Fruit fly (Drosophila melanogaster) whole organism, embryonic: ENCODE results near the gene Eip75B.

Experiments used
- Asciz ChIP-seq: fragments of 200-800 bp; sonication (Bioruptor generic); optimal IDR thresholded peaks from 2 replicates; lab custom pipeline; 2017; ENCODE audit warnings: missing biosample characterization, mild to moderate bottlenecking, missing genetic modification characterization, missing genetic modification reagents
- C15 ChIP-seq: fragments of 200-800 bp; sonication (Bioruptor generic); IDR thresholded peaks from 3 replicates; pipeline ENCODE4 v1.3.6; 2022; ENCODE audit warnings: missing biosample characterization, missing genetic modification characterization
- CG10431 ChIP-seq: fragments of 200-800 bp; sonication (Bioruptor generic); optimal IDR thresholded peaks from 3 replicates; lab custom pipeline; 2018; ENCODE audit warnings: missing biosample characterization, mild to moderate bottlenecking, missing genetic modification characterization
- CG10543 ChIP-seq: fragments of 200-800 bp; sonication (Bioruptor generic); optimal IDR thresholded peaks from 3 replicates; lab custom pipeline; 2017; ENCODE audit warnings: missing biosample characterization, mild to moderate bottlenecking, missing genetic modification characterization, moderate library complexity
- CG11723 ChIP-seq: fragments of 200-800 bp; sonication (Bioruptor generic); optimal IDR thresholded peaks from 2 replicates; lab custom pipeline; 2017; ENCODE audit warnings: missing biosample characterization, mild to moderate bottlenecking, missing genetic modification characterization
- CG13123 ChIP-seq: fragments of 200-800 bp; sonication (Bioruptor generic); optimal IDR thresholded peaks from 2 replicates; lab custom pipeline; 2016; ENCODE audit warnings: missing biosample characterization, missing genetic modification characterization
- CG14710 ChIP-seq: fragments of 200-800 bp; sonication (Bioruptor generic); optimal IDR thresholded peaks from 3 replicates; lab custom pipeline; 2019; ENCODE audit warnings: missing biosample characterization, mild to moderate bottlenecking, missing genetic modification characterization, moderate library complexity
- CG15514 ChIP-seq: fragments of 200-800 bp; sonication (Bioruptor generic); optimal IDR thresholded peaks from 3 replicates; lab custom pipeline; 2017; ENCODE audit warnings: missing biosample characterization, missing genetic modification characterization, mild to moderate bottlenecking, moderate library complexity, missing genetic modification reagents
- CG17802 ChIP-seq: fragments of 200-800 bp; sonication (Bioruptor generic); optimal IDR thresholded peaks from 2 replicates; lab custom pipeline; 2018; ENCODE audit warnings: missing biosample characterization, mild to moderate bottlenecking, missing genetic modification characterization, moderate library complexity
- CG2199 ChIP-seq: fragments of 200-800 bp; sonication (Bioruptor generic); IDR thresholded peaks from 3 replicates; pipeline ENCODE4 v1.3.6; 2022; ENCODE audit warnings: missing biosample characterization, missing genetic modification characterization
- CG2678 ChIP-seq: fragments of 200-800 bp; sonication (Bioruptor generic); optimal IDR thresholded peaks from 3 replicates; lab custom pipeline; 2019; ENCODE audit warnings: missing biosample characterization, mild to moderate bottlenecking, missing genetic modification characterization, moderate library complexity
- CG32767 ChIP-seq: fragments of 200-800 bp; sonication (Bioruptor generic); IDR thresholded peaks from 2 replicates; pipeline ENCODE4 v1.3.6; 2022; ENCODE audit warnings: missing biosample characterization, missing genetic modification characterization
- CG4404 ChIP-seq: fragments of 200-800 bp; sonication (Bioruptor generic); IDR thresholded peaks from 2 replicates; pipeline ENCODE4 v1.3.6; 2022; ENCODE audit warnings: missing biosample characterization, missing genetic modification characterization
- CG4854 ChIP-seq: fragments of 200-800 bp; sonication (Bioruptor generic); optimal IDR thresholded peaks from 2 replicates; lab custom pipeline; 2016; ENCODE audit warnings: missing biosample characterization, missing genetic modification characterization, inconsistent platforms
- CG8388 ChIP-seq: fragments of 200-800 bp; sonication (Bioruptor generic); optimal IDR thresholded peaks from 2 replicates; lab custom pipeline; 2019; ENCODE audit warnings: missing biosample characterization, mild to moderate bottlenecking, missing genetic modification characterization, moderate library complexity
- CG9437 ChIP-seq: fragments of 200-800 bp; sonication (Bioruptor generic); optimal IDR thresholded peaks from 2 replicates; lab custom pipeline; 2018; ENCODE audit warnings: missing biosample characterization, mild to moderate bottlenecking, missing genetic modification characterization
- D19A ChIP-seq: fragments of 200-800 bp; optimal IDR thresholded peaks from 3 replicates; lab custom pipeline; 2019; ENCODE audit warnings: missing biosample characterization, mild to moderate bottlenecking, missing genetic modification characterization, moderate library complexity
- HLHmδ ChIP-seq: fragments of 200-800 bp; sonication (Bioruptor generic); optimal IDR thresholded peaks from 2 replicates; lab custom pipeline; 2018; ENCODE audit warnings: missing biosample characterization, mild to moderate bottlenecking, missing genetic modification characterization, moderate library complexity
- Hr78 ChIP-seq, 2 experiments: fragments of 200-800 bp in 1 of 2; fragments of >200 bp in 1 of 2; sonication (Bioruptor generic) in 1 of 2; optimal IDR thresholded peaks; 2 replicates each; lab custom pipeline; 2017 to 2019; ENCODE audit warnings: missing biosample characterization in 2 of 2, missing genetic modification characterization in 2 of 2, mild to moderate bottlenecking in 1 of 2, moderate library complexity in 1 of 2
- Med ChIP-seq: fragments of 200-800 bp; sonication (Bioruptor generic); peaks from one replicate; lab custom pipeline; 2016; ENCODE audit warnings: missing biosample characterization, missing genetic modification characterization, mild to moderate bottlenecking, inconsistent platforms, moderate library complexity
- Myb ChIP-seq: fragments of 200-800 bp; sonication (Bioruptor generic); optimal IDR thresholded peaks from 2 replicates; lab custom pipeline; 2016; ENCODE audit warnings: missing biosample characterization, missing genetic modification characterization
- NC2α ChIP-seq: fragments of 200-800 bp; sonication (Bioruptor generic); optimal IDR thresholded peaks from 2 replicates; lab custom pipeline; 2016; ENCODE audit warnings: missing biosample characterization, missing genetic modification characterization
- Sox100B ChIP-seq: fragments of 200-800 bp; sonication (Bioruptor generic); optimal IDR thresholded peaks from 3 replicates; lab custom pipeline; 2018; ENCODE audit warnings: missing biosample characterization, mild to moderate bottlenecking, missing genetic modification characterization
- Tbp ChIP-seq: fragments of >200 bp; optimal IDR thresholded peaks from 2 replicates; lab custom pipeline; 2018; ENCODE audit warnings: missing biosample characterization, missing genetic modification characterization
- abd-A ChIP-seq: fragments of 200-800 bp; sonication (Bioruptor generic); optimal IDR thresholded peaks from 3 replicates; lab custom pipeline; 2019; ENCODE audit warnings: missing biosample characterization, mild to moderate bottlenecking, missing genetic modification characterization, moderate library complexity
- aop ChIP-seq: fragments of 200-800 bp; sonication (Bioruptor generic); IDR thresholded peaks from 2 replicates; pipeline ENCODE4 v1.3.6; 2022; ENCODE audit warnings: missing biosample characterization, missing genetic modification characterization
- corto ChIP-seq: fragments of 200-800 bp; sonication (Bioruptor generic); optimal IDR thresholded peaks from 2 replicates; lab custom pipeline; 2016; ENCODE audit warnings: missing biosample characterization, mild to moderate bottlenecking, missing genetic modification characterization, moderate library complexity
- dysf ChIP-seq: fragments of 200-800 bp; sonication (Bioruptor generic); IDR thresholded peaks from 3 replicates; pipeline ENCODE4 v1.3.6; 2022; ENCODE audit warnings: missing biosample characterization, missing genetic modification characterization
- ewg ChIP-seq: fragments of 200-800 bp; sonication (Bioruptor generic); optimal IDR thresholded peaks from 3 replicates; lab custom pipeline; 2017; ENCODE audit warnings: mild to moderate bottlenecking, missing biosample characterization, missing genetic modification reagents, missing genetic modification characterization
- ftz-f1 ChIP-seq: fragments of 200-800 bp; sonication (Bioruptor generic); optimal IDR thresholded peaks from 2 replicates; lab custom pipeline; 2016; ENCODE audit warnings: missing biosample characterization, missing genetic modification characterization
- gsb-n ChIP-seq: fragments of 200-800 bp; sonication (Bioruptor generic); optimal IDR thresholded peaks from 3 replicates; lab custom pipeline; 2018; ENCODE audit warnings: missing biosample characterization, mild to moderate bottlenecking, missing genetic modification characterization
- hkb ChIP-seq, 2 experiments: fragments of 200-800 bp in 1 of 2; fragments of >200 bp in 1 of 2; sonication (Bioruptor generic) in 1 of 2; IDR thresholded peaks in 1 of 2; optimal IDR thresholded peaks in 1 of 2; 2 replicates each; pipeline versions ENCODE4 v1.3.6 to Lab custom; 2017 to 2022; ENCODE audit warnings: missing biosample characterization in 1 of 2, missing genetic modification characterization in 1 of 2
- kay ChIP-seq: fragments of 200-800 bp; sonication (Bioruptor generic); optimal IDR thresholded peaks from 2 replicates; lab custom pipeline; 2016; ENCODE audit warnings: missing biosample characterization, missing genetic modification characterization
- kni ChIP-seq: fragments of 200-800 bp; sonication (Bioruptor generic); optimal IDR thresholded peaks from 3 replicates; lab custom pipeline; 2017; ENCODE audit warnings: mild to moderate bottlenecking, missing biosample characterization, missing genetic modification reagents, missing genetic modification characterization
- lab ChIP-seq: fragments of 200-800 bp; sonication (Bioruptor generic); optimal IDR thresholded peaks from 3 replicates; lab custom pipeline; 2017; ENCODE audit warnings: missing biosample characterization, missing genetic modification characterization, mild to moderate bottlenecking, moderate library complexity, missing genetic modification reagents
- lbe ChIP-seq: fragments of 200-800 bp; sonication (Bioruptor generic); optimal IDR thresholded peaks from 2 replicates; lab custom pipeline; 2016; ENCODE audit warnings: missing biosample characterization, mild to moderate bottlenecking, missing genetic modification characterization
- pros ChIP-seq: fragments of 200-800 bp; sonication (Bioruptor generic); optimal IDR thresholded peaks from 3 replicates; lab custom pipeline; 2019; ENCODE audit warnings: missing biosample characterization, mild to moderate bottlenecking, missing genetic modification characterization, moderate library complexity
- salm ChIP-seq: fragments of 200-800 bp; sonication (Bioruptor generic); optimal IDR thresholded peaks from 2 replicates; lab custom pipeline; 2018; ENCODE audit warnings: missing biosample characterization, mild to moderate bottlenecking, missing genetic modification characterization
- sens ChIP-seq: fragments of 200-800 bp; sonication (Bioruptor generic); peaks from one replicate; lab custom pipeline; 2016; ENCODE audit warnings: missing biosample characterization, missing genetic modification characterization
- sens-2 ChIP-seq: fragments of 200-800 bp; sonication (Bioruptor generic); IDR thresholded peaks from 2 replicates; pipeline ENCODE4 v1.3.6; 2022; ENCODE audit warnings: missing biosample characterization, missing genetic modification characterization
- seq ChIP-seq: fragments of 200-800 bp; sonication (Bioruptor generic); IDR thresholded peaks from 2 replicates; pipeline ENCODE4 v1.3.6; 2022; ENCODE audit warnings: missing biosample characterization, missing genetic modification characterization
- so ChIP-seq: fragments of 200-800 bp; sonication (Bioruptor generic); IDR thresholded peaks from 3 replicates; pipeline ENCODE4 v1.3.6; 2022; ENCODE audit warnings: missing biosample characterization, missing genetic modification characterization
- tna ChIP-seq: fragments of 200-800 bp; sonication (Bioruptor generic); IDR thresholded peaks from 2 replicates; pipeline ENCODE4 v1.3.6; 2022; ENCODE audit warnings: missing biosample characterization, missing genetic modification characterization; ENCODE audit not compliant: partially characterized antibody
- ttk ChIP-seq: fragments of 200-800 bp; sonication (Bioruptor generic); IDR thresholded peaks from 2 replicates; pipeline ENCODE4 v2.1.2; 2022; ENCODE audit warnings: missing biosample characterization, missing genetic modification characterization
- zen2 ChIP-seq: fragments of 200-800 bp; sonication (Bioruptor generic); IDR thresholded peaks from 3 replicates; pipeline ENCODE4 v1.3.6; 2022; ENCODE audit warnings: missing biosample characterization, missing genetic modification characterization; ENCODE audit not compliant: partially characterized antibody

The Eip75B gene

dm6 chr3L:17964757-17965454, 99.6 kb downstream of the Eip75B start (continued):
- TF ChIP-seq zen2 (GFP tag; lab: Robert Waterston, UW) (no peak), aop (GFP tag; lab: Robert Waterston, UW) (no peak), corto (GFP tag; lab: Kevin White, UChicago) (peak; percentile 25), CG17802 (tag; lab: Kevin White, UChicago) (no peak), lbe (GFP tag; lab: Kevin White, UChicago) (peak; percentile 49), CG13123 (no peak), Med (peak; percentile 70), HLHmδ (GFP tag; lab: Kevin White, UChicago) (peak; percentile 23), CG11723 (GFP tag; lab: Kevin White, UChicago) (no peak), ewg (no peak), tna (GFP tag; lab: Robert Waterston, UW) (no peak), Tbp (no peak), hkb (optimal IDR thresholded peaks at IDR 0.05; lab: Kevin White, UChicago) (no peak), hkb (GFP tag; IDR thresholded peaks at IDR 0.05; lab: Robert Waterston, UW) (no peak)
- TF ChIP-seq, all 482 proteins: peak for 20

dm6 chr3L:17963529-17964225, 100.8 kb downstream of the Eip75B start:
- TF ChIP-seq CG10543 (GFP tag; lab: Kevin White, UChicago) (peak; percentile 31), dysf (GFP tag; lab: Robert Waterston, UW) (no peak), kni (GFP tag; lab: Kevin White, UChicago) (peak; percentile 78), D19A (tag; lab: Kevin White, UChicago) (no peak), CG8388 (GFP tag; lab: Kevin White, UChicago) (no peak), sens-2 (GFP tag; lab: Robert Waterston, UW) (0 out of 2 replicates have a peak, but pooled peaks have one; percentile 8), ttk (GFP tag; lab: Robert Waterston, UW) (peak; percentile 32; the same call in 1 of the 2 replicates), Sox100B (peak; percentile 17), ewg (no peak), CG9437 (peak; percentile 13), pros (GFP tag; lab: Kevin White, UChicago) (peak; percentile 19), NC2α (GFP tag; lab: Kevin White, UChicago) (no peak), CG14710 (peak; percentile 0), sens (GFP tag; lab: Kevin White, UChicago) (peak; percentile 52), CG15514 (GFP tag; lab: Kevin White, UChicago) (no peak), CG4854 (no peak), HLHmδ (GFP tag; lab: Kevin White, UChicago) (peak; percentile 6), Hr78 (GFP tag; optimal IDR thresholded peaks at IDR 0.05; lab: Kevin White, UChicago) (peak in 1 of 2 experiments; percentile 58), CG10431 (GFP tag; lab: Kevin White, UChicago) (peak; percentile 23), CG2199 (GFP tag; lab: Robert Waterston, UW) (peak; percentile 81; the same call in 1 of the 3 replicates), C15 (GFP tag; lab: Robert Waterston, UW) (no peak), Tbp (no peak), CG32767 (GFP tag; lab: Robert Waterston, UW) (0 out of 2 replicates have a peak, but pooled peaks have one; percentile 20), seq (GFP tag; lab: Robert Waterston, UW) (no peak), CG4404 (GFP tag; lab: Robert Waterston, UW) (no peak), kay (GFP tag; lab: Kevin White, UChicago) (peak; percentile 57), Myb (GFP tag; lab: Kevin White, UChicago) (no peak), so (GFP tag; lab: Robert Waterston, UW) (0 out of 3 replicates have a peak, but pooled peaks have one; percentile 14), salm (tag; lab: Kevin White, UChicago) (peak; percentile 37), abd-A (tag; lab: Kevin White, UChicago) (peak; percentile 0), gsb-n (tag; lab: Kevin White, UChicago) (peak; percentile 17), lab (GFP tag; lab: Kevin White, UChicago) (peak; percentile 6), CG2678 (peak; percentile 16), Asciz (GFP tag; lab: Kevin White, UChicago) (peak; percentile 16), ftz-f1 (GFP tag; lab: Kevin White, UChicago) (peak; percentile 43)
